Fruit fly (Drosophila melanogaster) whole organism, wandering third instar larva: Measurements from ENCODE around the gene Sfp84E.

ENCODE experiments used
- Abd-B ChIP-seq: fragments of >200 bp; optimal IDR thresholded peaks from 2 replicates; lab custom pipeline; 2017; ENCODE audit warnings: missing biosample characterization, missing genetic modification characterization
- CrebA ChIP-seq: fragments of 200-800 bp; sonication (Bioruptor generic); optimal IDR thresholded peaks from 2 replicates; lab custom pipeline; 2016; ENCODE audit warnings: missing biosample characterization, mild to moderate bottlenecking, missing genetic modification characterization, borderline replicate concordance
- Dfd ChIP-seq: fragments of >200 bp; optimal IDR thresholded peaks from 2 replicates; lab custom pipeline; 2017; ENCODE audit warnings: missing biosample characterization, missing genetic modification characterization
- Dif ChIP-seq: fragments of 200-275, 200-300 bp; sonication (Bioruptor generic); optimal IDR thresholded peaks from 2 replicates; lab custom pipeline; 2018; ENCODE audit warnings: missing biosample characterization, missing genetic modification characterization; ENCODE audit not compliant: partially characterized antibody
- GATAd ChIP-seq: sonication (Bioruptor generic); optimal IDR thresholded peaks from 2 replicates; lab custom pipeline; 2016; ENCODE audit warnings: missing biosample characterization, missing genetic modification characterization
- HLH106 ChIP-seq: fragments of 200-800 bp; optimal IDR thresholded peaks from 3 replicates; lab custom pipeline; 2019; ENCODE audit warnings: missing biosample characterization, mild to moderate bottlenecking, missing genetic modification characterization, moderate library complexity
- Hnf4 ChIP-seq: fragments of 200-800 bp; sonication (Bioruptor generic); optimal IDR thresholded peaks from 2 replicates; lab custom pipeline; 2016; ENCODE audit warnings: missing biosample characterization, mild to moderate bottlenecking, missing genetic modification characterization
- Hr83 ChIP-seq: fragments of 200-300 bp; sonication (Bioruptor generic); optimal IDR thresholded peaks from 2 replicates; lab custom pipeline; 2016; ENCODE audit warnings: missing biosample characterization, mild to moderate bottlenecking, missing genetic modification characterization, moderate library complexity; ENCODE audit not compliant: poor library complexity, severe bottlenecking
- Jra ChIP-seq: sonication (Bioruptor generic); optimal IDR thresholded peaks from 2 replicates; lab custom pipeline; 2016; ENCODE audit warnings: missing biosample characterization, missing genetic modification characterization
- dl ChIP-seq, 2 experiments: fragments of 175-275, 200-275 bp in 1 of 2; fragments of 200-275 bp in 1 of 2; sonication (Bioruptor generic); optimal IDR thresholded peaks; lab custom pipeline; 2018; ENCODE audit warnings: mild to moderate bottlenecking in 2 of 2, missing biosample characterization in 2 of 2, missing genetic modification characterization in 2 of 2, moderate library complexity in 2 of 2; ENCODE audit not compliant: partially characterized antibody in 2 of 2, insufficient read depth in 1 of 2
- dsf ChIP-seq: sonication (Bioruptor generic); optimal IDR thresholded peaks from 2 replicates; lab custom pipeline; 2016; ENCODE audit warnings: missing biosample characterization, missing genetic modification characterization, borderline replicate concordance
- fru ChIP-seq: fragments of 200-800 bp; sonication (Bioruptor generic); optimal IDR thresholded peaks from 3 replicates; lab custom pipeline; 2016; ENCODE audit warnings: missing biosample characterization, mild to moderate bottlenecking, missing genetic modification characterization
- pan ChIP-seq: fragments of >200 bp; optimal IDR thresholded peaks from 2 replicates; lab custom pipeline; 2017
- psq ChIP-seq: fragments of 200-800 bp; sonication (Bioruptor generic); optimal IDR thresholded peaks from 3 replicates; lab custom pipeline; 2017; ENCODE audit warnings: missing biosample characterization, mild to moderate bottlenecking, missing genetic modification characterization, moderate library complexity
- tai ChIP-seq: sonication (Bioruptor generic); optimal IDR thresholded peaks from 2 replicates; lab custom pipeline; 2016; ENCODE audit warnings: missing biosample characterization, missing genetic modification characterization
- usp ChIP-seq: fragments of >200 bp; optimal IDR thresholded peaks from 2 replicates; lab custom pipeline; 2017; ENCODE audit warnings: missing biosample characterization, missing genetic modification characterization
- woc ChIP-seq: sonication (Bioruptor generic); optimal IDR thresholded peaks from 2 replicates; lab custom pipeline; 2016; ENCODE audit warnings: missing biosample characterization, mild to moderate bottlenecking, missing genetic modification characterization

Sfp84E gene

DNA sequence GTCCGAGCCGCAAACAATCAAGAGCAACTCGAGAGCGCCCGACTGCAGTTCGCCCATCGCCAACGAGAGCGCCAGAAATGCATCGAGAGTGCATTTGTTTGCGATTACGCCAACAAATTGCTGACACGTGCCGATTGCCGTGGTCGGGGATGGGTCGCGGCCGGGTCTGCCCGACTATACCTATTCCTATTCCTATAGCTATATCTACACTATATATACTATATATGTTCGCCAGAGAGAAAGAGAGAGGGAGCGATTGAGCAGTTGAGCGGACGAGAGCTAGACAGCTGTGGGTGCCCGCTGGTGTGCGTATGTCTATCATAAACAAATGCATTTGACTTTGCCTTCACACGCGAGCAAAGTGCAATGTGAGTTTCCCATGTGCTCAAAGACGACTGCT is 32.8 kb downstream of the Sfp84E start:
- no peak for TF ChIP-seq Abd-B (GFP tag; lab: Kevin White, UChicago)
- no peak for TF ChIP-seq GATAd (GFP tag; lab: Kevin White, UChicago)
- TF ChIP-seq Dfd, result no peak
- no peak for TF ChIP-seq HLH106 (tag; lab: Kevin White, UChicago)
- no peak for TF ChIP-seq tai
- TF ChIP-seq usp (GFP tag; lab: Kevin White, UChicago), result no peak
- TF ChIP-seq Dif, result no peak
- no peak for TF ChIP-seq CrebA (GFP tag; lab: Kevin White, UChicago)

DNA sequence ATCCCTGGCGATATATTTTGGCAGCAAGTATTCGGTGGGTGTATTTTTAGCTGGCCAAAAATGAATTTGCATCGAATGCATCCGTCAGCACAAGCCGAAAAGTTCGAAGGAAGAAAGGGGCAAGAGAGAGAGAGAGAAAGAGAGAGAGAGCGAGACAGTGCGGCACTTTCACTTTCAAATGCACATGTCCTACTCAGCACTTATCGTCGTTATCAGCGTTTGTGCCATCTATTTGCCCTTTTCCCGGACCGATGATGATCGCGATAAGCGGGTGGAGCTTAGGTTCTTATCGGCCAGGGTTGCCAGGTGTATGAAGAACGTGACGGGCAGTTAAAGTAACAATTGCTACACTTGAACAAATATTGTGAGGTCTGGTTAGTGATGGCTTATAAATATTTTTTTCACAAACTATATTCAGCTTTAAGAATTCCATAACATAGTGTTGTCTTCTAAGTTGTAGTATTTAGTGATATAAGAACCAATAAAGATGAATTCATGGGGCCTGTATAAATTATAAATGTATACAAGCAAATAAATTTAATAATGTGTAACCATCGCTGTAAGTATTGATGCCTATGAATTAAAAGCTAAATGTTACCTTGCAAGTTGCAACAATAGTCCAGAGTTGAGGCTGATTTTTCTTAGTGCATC is 35.3 kb downstream of the Sfp84E start:
- TF ChIP-seq woc (GFP tag; lab: Kevin White, UChicago) (no peak), Hr83 (GFP tag; lab: Kevin White, UChicago) (no peak), psq (GFP tag; lab: Kevin White, UChicago) (no peak), Jra (GFP tag; lab: Kevin White, UChicago) (no peak), Abd-B (GFP tag; lab: Kevin White, UChicago) (no peak), fru (GFP tag; lab: Kevin White, UChicago) (peak; percentile 11)

DNA sequence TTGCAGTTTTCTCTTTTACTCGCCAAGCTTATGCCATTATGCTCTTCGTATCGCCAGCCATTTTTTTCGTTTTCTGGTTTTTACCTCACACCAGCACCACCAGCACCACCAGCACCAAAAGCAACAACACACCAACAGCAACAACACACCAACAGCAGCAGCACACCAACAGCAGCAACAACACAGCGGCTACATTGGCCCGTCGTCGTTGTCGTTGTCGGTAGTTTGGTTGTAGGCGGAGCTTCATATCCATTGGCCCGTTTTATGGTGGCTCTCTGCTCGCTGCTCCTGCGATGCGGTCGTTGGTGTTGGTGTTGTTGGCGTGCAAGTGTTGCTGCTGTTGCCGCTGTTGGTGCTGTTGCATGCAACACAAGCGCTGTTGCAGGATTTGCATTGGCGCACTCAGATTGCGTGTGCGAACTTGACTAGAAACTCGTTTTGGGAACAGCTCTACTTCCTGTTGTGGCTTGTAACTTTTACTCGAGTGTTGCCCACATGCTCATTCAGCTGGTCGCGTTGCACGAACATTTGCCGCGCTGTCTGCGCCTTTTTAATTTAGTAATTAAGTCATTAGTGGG is 43.2 kb downstream of the Sfp84E start:
- TF ChIP-seq Dfd, result peak; percentile 90
- no peak for TF ChIP-seq dl (GFP tag; optimal IDR thresholded peaks at IDR 0.05; lab: Kevin White, UChicago; ENCODE audit: insufficient read depth in 1 of 2, partially characterized antibody in 2 of 2)
- no peak for TF ChIP-seq dsf (GFP tag; lab: Kevin White, UChicago)
- no peak for TF ChIP-seq woc (GFP tag; lab: Kevin White, UChicago)
- TF ChIP-seq pan (lab: Kevin White, UChicago), result no peak
- TF ChIP-seq psq (GFP tag; lab: Kevin White, UChicago), result no peak
- TF ChIP-seq Hnf4 (GFP tag; lab: Kevin White, UChicago), result no peak
